Fruit fly (Drosophila melanogaster) whole organism, embryonic: ENCODE results near the gene CG12662.
A peak's percentile ranks its signal among the peaks of the same experiment; 100 is the strongest.

Source experiments
- Abd-B ChIP-seq: fragments of 200-800 bp; sonication (Bioruptor generic); optimal IDR thresholded peaks from 2 replicates; lab custom pipeline; 2018; ENCODE audit warnings: missing biosample characterization, mild to moderate bottlenecking, missing genetic modification characterization, moderate library complexity
- Ada2b ChIP-seq: fragments of 200-800 bp; sonication (Bioruptor generic); IDR thresholded peaks from 2 replicates; pipeline ENCODE4 v1.3.6; 2022; ENCODE audit warnings: missing biosample characterization, missing genetic modification characterization
- BEAF-32 ChIP-seq: fragments of 200-800 bp; sonication (Bioruptor generic); optimal IDR thresholded peaks from 3 replicates; lab custom pipeline; 2017; ENCODE audit warnings: missing biosample characterization, missing genetic modification characterization, mild to moderate bottlenecking, moderate library complexity, missing genetic modification reagents
- CG10979 ChIP-seq: fragments of 200-800 bp; sonication (Bioruptor generic); optimal IDR thresholded peaks from 2 replicates; lab custom pipeline; 2018; ENCODE audit warnings: missing biosample characterization, mild to moderate bottlenecking, missing genetic modification characterization, moderate library complexity
- CG15269 ChIP-seq: fragments of 200-800 bp; sonication (Bioruptor generic); optimal IDR thresholded peaks from 2 replicates; lab custom pipeline; 2018; ENCODE audit warnings: missing biosample characterization, mild to moderate bottlenecking, missing genetic modification characterization, moderate library complexity
- CG17328 ChIP-seq: fragments of 200-800 bp; sonication (Bioruptor generic); IDR thresholded peaks from 2 replicates; pipeline ENCODE4 v1.3.6; 2022; ENCODE audit warnings: missing biosample characterization, missing genetic modification characterization
- CG1792 ChIP-seq: fragments of 200-800 bp; sonication (Bioruptor generic); optimal IDR thresholded peaks from 2 replicates; lab custom pipeline; 2016; ENCODE audit warnings: missing biosample characterization, missing genetic modification characterization
- CG2199 ChIP-seq: fragments of 200-800 bp; sonication (Bioruptor generic); IDR thresholded peaks from 3 replicates; pipeline ENCODE4 v1.3.6; 2022; ENCODE audit warnings: missing biosample characterization, missing genetic modification characterization
- CG6175 ChIP-seq: fragments of 200-800 bp; sonication (Bioruptor generic); IDR thresholded peaks from 3 replicates; pipeline ENCODE4 v1.3.6; 2022; ENCODE audit warnings: missing biosample characterization, missing genetic modification characterization
- CG6272 ChIP-seq: fragments of 200-800 bp; sonication (Bioruptor generic); IDR thresholded peaks from 2 replicates; pipeline ENCODE4 v1.3.6; 2022; ENCODE audit warnings: missing biosample characterization, missing genetic modification characterization
- CG8089 ChIP-seq: fragments of 200-800 bp; sonication (Bioruptor generic); optimal IDR thresholded peaks from 3 replicates; lab custom pipeline; 2016; ENCODE audit warnings: missing biosample characterization, missing genetic modification characterization
- CG8359 ChIP-seq: fragments of 200-800 bp; sonication (Bioruptor generic); optimal IDR thresholded peaks from 2 replicates; lab custom pipeline; 2017; ENCODE audit warnings: missing biosample characterization, mild to moderate bottlenecking, missing genetic modification characterization, borderline replicate concordance
- CG8388 ChIP-seq: fragments of 200-800 bp; sonication (Bioruptor generic); optimal IDR thresholded peaks from 2 replicates; lab custom pipeline; 2019; ENCODE audit warnings: missing biosample characterization, mild to moderate bottlenecking, missing genetic modification characterization, moderate library complexity
- CG9797 ChIP-seq: fragments of 200-800 bp; sonication (Bioruptor generic); optimal IDR thresholded peaks from 3 replicates; lab custom pipeline; 2018; ENCODE audit warnings: missing biosample characterization, mild to moderate bottlenecking, missing genetic modification characterization
- Med ChIP-seq: fragments of 200-800 bp; sonication (Bioruptor generic); peaks from one replicate; lab custom pipeline; 2016; ENCODE audit warnings: missing biosample characterization, missing genetic modification characterization, mild to moderate bottlenecking, inconsistent platforms, moderate library complexity
- Mes4 ChIP-seq: fragments of 200-800 bp; sonication (Bioruptor generic); optimal IDR thresholded peaks from 2 replicates; lab custom pipeline; 2016; ENCODE audit warnings: missing biosample characterization, missing genetic modification characterization
- Spps ChIP-seq: fragments of 200-800 bp; sonication (Bioruptor generic); optimal IDR thresholded peaks from 2 replicates; lab custom pipeline; 2018; ENCODE audit warnings: missing biosample characterization, mild to moderate bottlenecking, missing genetic modification characterization
- chm ChIP-seq: fragments of 200-800 bp; sonication (Bioruptor generic); IDR thresholded peaks from 2 replicates; pipeline ENCODE4 v1.3.6; 2022; ENCODE audit warnings: missing biosample characterization, missing genetic modification characterization
- corto ChIP-seq: fragments of 200-800 bp; sonication (Bioruptor generic); optimal IDR thresholded peaks from 2 replicates; lab custom pipeline; 2016; ENCODE audit warnings: missing biosample characterization, mild to moderate bottlenecking, missing genetic modification characterization, moderate library complexity
- dan ChIP-seq: fragments of 200-800 bp; sonication (Bioruptor generic); IDR thresholded peaks from 2 replicates; pipeline ENCODE4 v1.3.6; 2022; ENCODE audit warnings: missing biosample characterization, missing genetic modification characterization
- eyg ChIP-seq: fragments of 200-800 bp; sonication (Bioruptor generic); optimal IDR thresholded peaks from 3 replicates; lab custom pipeline; 2016; ENCODE audit warnings: missing biosample characterization, missing genetic modification characterization
- gro ChIP-seq: fragments of 200-800 bp; sonication (Bioruptor generic); optimal IDR thresholded peaks from 2 replicates; lab custom pipeline; 2016; ENCODE audit warnings: missing biosample characterization, missing genetic modification characterization
- ham ChIP-seq: fragments of 200-800 bp; sonication (Bioruptor generic); IDR thresholded peaks from 2 replicates; pipeline ENCODE4 v1.3.6; 2022; ENCODE audit warnings: missing biosample characterization, missing genetic modification characterization
- pan ChIP-seq, 4 experiments: fragments of >200 bp in 3 of 4; fragments of 200-800 bp in 1 of 4; sonication (Bioruptor generic) in 1 of 4; optimal IDR thresholded peaks in 3 of 4; IDR thresholded peaks in 1 of 4; 2 replicates each; pipeline versions ENCODE4 v1.3.6 to Lab custom; 2017 to 2022; ENCODE audit warnings: missing biosample characterization in 2 of 4, missing genetic modification characterization in 2 of 4, mixed read lengths in 1 of 4
- pnt ChIP-seq: fragments of 200-800 bp; sonication (Bioruptor generic); optimal IDR thresholded peaks from 3 replicates; lab custom pipeline; 2016; ENCODE audit warnings: missing biosample characterization, missing genetic modification characterization
- salm ChIP-seq: fragments of 200-800 bp; sonication (Bioruptor generic); optimal IDR thresholded peaks from 2 replicates; lab custom pipeline; 2018; ENCODE audit warnings: missing biosample characterization, mild to moderate bottlenecking, missing genetic modification characterization
- scrt ChIP-seq: fragments of 200-800 bp; sonication (Bioruptor generic); optimal IDR thresholded peaks from 2 replicates; lab custom pipeline; 2018; ENCODE audit warnings: missing biosample characterization, mild to moderate bottlenecking, missing genetic modification characterization, moderate library complexity
- tap ChIP-seq: fragments of 200-800 bp; optimal IDR thresholded peaks from 3 replicates; lab custom pipeline; 2019; ENCODE audit warnings: missing biosample characterization, mild to moderate bottlenecking, missing genetic modification characterization, moderate library complexity
- wek ChIP-seq: fragments of 200-800 bp; sonication (Bioruptor generic); optimal IDR thresholded peaks from 3 replicates; lab custom pipeline; 2018; ENCODE audit warnings: missing biosample characterization, mild to moderate bottlenecking, missing genetic modification characterization, moderate library complexity
- z ChIP-seq: fragments of 200-800 bp; sonication (Bioruptor generic); IDR thresholded peaks from 3 replicates; pipeline ENCODE4 v1.3.6; 2022; ENCODE audit warnings: missing biosample characterization, missing genetic modification characterization
- zf30C ChIP-seq: fragments of 200-800 bp; sonication (Bioruptor generic); optimal IDR thresholded peaks from 3 replicates; lab custom pipeline; 2018; ENCODE audit warnings: missing biosample characterization, mild to moderate bottlenecking, missing genetic modification characterization

The CG12662 gene

dm6 chrX:8973136-8973535 lies 11.1 kb downstream of the CG12662 start (continued):
- TF ChIP-seq z (no peak), Med (no peak), dan (GFP tag; lab: Robert Waterston, UW) (no peak), CG8388 (no peak), scrt (GFP tag; lab: Kevin White, UChicago) (no peak), gro (GFP tag; lab: Kevin White, UChicago) (no peak), CG9797 (GFP tag; lab: Kevin White, UChicago) (no peak), tap (tag; lab: Kevin White, UChicago) (no peak), BEAF-32 (GFP tag; lab: Kevin White, UChicago) (no peak), wek (no peak), CG6175 (GFP tag; lab: Robert Waterston, UW) (no peak), salm (tag; lab: Kevin White, UChicago) (no peak), CG8089 (no peak), Mes4 (no peak), chm (GFP tag; lab: Robert Waterston, UW) (no peak), Ada2b (GFP tag; lab: Robert Waterston, UW) (no peak), ham (GFP tag; lab: Robert Waterston, UW) (no peak), Abd-B (GFP tag; lab: Kevin White, UChicago) (peak; percentile 3), pan (optimal IDR thresholded peaks at IDR 0.05; lab: Kevin White, UChicago) (no peak), pan (GFP tag; optimal IDR thresholded peaks at IDR 0.05 in 1 of 2, IDR thresholded peaks at IDR 0.05 in 1 of 2) (peak in 1 of 2 experiments; percentile 49), CG15269 (tag; lab: Kevin White, UChicago) (peak; percentile 45), pnt (GFP tag; lab: Kevin White, UChicago) (no peak), CG17328 (GFP tag; lab: Robert Waterston, UW) (no peak), eyg (no peak), CG6272 (GFP tag; lab: Robert Waterston, UW) (no peak), Spps (tag; lab: Kevin White, UChicago) (no peak)

- TF ChIP-seq CG2199 (no peak), CG8359 (GFP tag; lab: Kevin White, UChicago) (peak; percentile 91), corto (GFP tag; lab: Kevin White, UChicago) (no peak), zf30C (no peak), CG10979 (tag; lab: Kevin White, UChicago) (no peak), CG1792 (GFP tag; lab: Kevin White, UChicago) (no peak), z (no peak)
Measured at dm6 chrX:8958261-8958660, 26.0 kb downstream of the CG12662 start.
